Worm (Caenorhabditis elegans): ENCODE results near the gene F22F4.4.

F22F4.4 gene

ce11 chrX:5994004-5994403 lies 7.3 kb downstream of the F22F4.4 start:
- no peak for TF ChIP-seq F13H6.1 (tag; optimal IDR thresholded peaks at IDR 0.05)
- no peak for TF ChIP-seq ztf-11 (tag; optimal IDR thresholded peaks at IDR 0.05)
- no peak for TF ChIP-seq zag-1 (tag; optimal IDR thresholded peaks at IDR 0.05)
- TF ChIP-seq fos-1 (tag; optimal IDR thresholded peaks at IDR 0.05) = no peak
- no peak for TF ChIP-seq nhr-129 (tag; optimal IDR thresholded peaks at IDR 0.05)
- TF ChIP-seq ceh-82 (tag; optimal IDR thresholded peaks at IDR 0.05) = no peak
- TF ChIP-seq skn-1 (tag; optimal IDR thresholded peaks at IDR 0.05) = no peak
- TF ChIP-seq nhr-237 (tag; optimal IDR thresholded peaks at IDR 0.05) = no peak
- TF ChIP-seq mdl-1 (tag; optimal IDR thresholded peaks at IDR 0.05) = no peak

ce11 chrX:5992770-5993169 lies 8.6 kb downstream of the F22F4.4 start, which contains the start of gene F22F4.5:
F22F4.5 (minus strand) TSS chrX:5992870.
- no peak for TF ChIP-seq nhr-12 (tag; optimal IDR thresholded peaks at IDR 0.05)

- no peak for TF ChIP-seq nhr-77 (tag; optimal IDR thresholded peaks at IDR 0.05)
- no peak for TF ChIP-seq ztf-1 (GFP tag; conservative IDR thresholded peaks at IDR 0.05)
- no peak for TF ChIP-seq ceh-16 (tag; optimal IDR thresholded peaks at IDR 0.05)
- no peak for TF ChIP-seq nhr-6 (tag; optimal IDR thresholded peaks at IDR 0.05)
- TF ChIP-seq skn-1 (tag; optimal IDR thresholded peaks at IDR 0.05) = no peak
Observed at ce11 chrX:5987910-5988309, 13.4 kb downstream of the F22F4.4 start.

- TF ChIP-seq fos-1 (tag; optimal IDR thresholded peaks at IDR 0.05) (peak; percentile 24), lin-39 (tag; optimal IDR thresholded peaks at IDR 0.05) (no peak), dmd-4 (tag; optimal IDR thresholded peaks at IDR 0.05) (no peak)
Observed at ce11 chrX:5985720-5986119, 15.6 kb downstream of the F22F4.4 start.

DNA sequence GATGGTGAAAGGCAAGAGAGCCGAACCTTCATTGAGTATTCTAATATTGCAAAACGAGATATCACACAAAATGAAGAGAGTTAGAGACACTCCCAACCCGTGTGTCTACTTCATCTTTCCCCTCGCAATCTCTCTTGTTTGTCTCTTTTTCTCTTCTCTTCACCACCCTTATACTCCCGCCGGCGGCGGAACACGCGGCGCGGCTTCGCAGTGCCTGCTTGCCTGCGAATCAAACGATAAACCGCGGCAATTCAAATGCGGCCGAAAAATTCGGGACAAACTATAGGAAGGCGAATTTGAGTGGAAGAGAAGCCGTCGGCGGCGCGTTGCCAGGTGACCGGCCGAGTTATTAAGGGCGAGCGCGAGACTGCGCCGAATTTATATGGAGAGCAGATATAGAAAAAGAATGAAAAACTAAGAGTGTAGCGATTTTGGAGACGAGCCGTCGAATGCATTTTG lies 16.7 kb downstream of the F22F4.4 start, which contains the start of gene klp-13:
Gene klp-13, plus strand, starts transcription at position 409 of the 459 bp plus-strand sequence.
- TF ChIP-seq mab-5 (tag; optimal IDR thresholded peaks at IDR 0.05) (peak; percentile 38), elt-3 (tag; optimal IDR thresholded peaks at IDR 0.05) (no peak), R02D3.7 (tag; optimal IDR thresholded peaks at IDR 0.05) (no peak), skn-1 (tag; optimal IDR thresholded peaks at IDR 0.05) (no peak), sma-3 (GFP tag; optimal IDR thresholded peaks at IDR 0.05) (peak; percentile 64), dmd-4 (tag; optimal IDR thresholded peaks at IDR 0.05) (no peak), lin-39 (tag; optimal IDR thresholded peaks at IDR 0.05) (no peak), ztf-11 (tag; optimal IDR thresholded peaks at IDR 0.05) (no peak), nhr-6 (tag; optimal IDR thresholded peaks at IDR 0.05) (peak; percentile 54), lin-13 (GFP tag; optimal IDR thresholded peaks at IDR 0.05) (peak; percentile 95), unc-55 (GFP tag; optimal IDR thresholded peaks at IDR 0.05) (peak; percentile 96), mbf-1 (tag; optimal IDR thresholded peaks at IDR 0.05) (no peak), lin-11 (tag; optimal IDR thresholded peaks at IDR 0.05) (peak; percentile 89), nhr-237 (tag; optimal IDR thresholded peaks at IDR 0.05) (no peak), ZK546.5 (tag; optimal IDR thresholded peaks at IDR 0.05) (peak; percentile 89), egl-27 (tag; optimal IDR thresholded peaks at IDR 0.05) (peak; percentile 76), ceh-82 (tag; optimal IDR thresholded peaks at IDR 0.05) (no peak), peb-1 (tag; optimal IDR thresholded peaks at IDR 0.05) (no peak), F13H6.1 (tag; optimal IDR thresholded peaks at IDR 0.05) (peak; percentile 89), zag-1 (tag; optimal IDR thresholded peaks at IDR 0.05) (peak; percentile 75), C34F6.9 (tag; optimal IDR thresholded peaks at IDR 0.05) (peak; percentile 91), elt-1 (tag; optimal IDR thresholded peaks at IDR 0.05) (no peak), nhr-129 (tag; optimal IDR thresholded peaks at IDR 0.05) (peak; percentile 92), fos-1 (tag; optimal IDR thresholded peaks at IDR 0.05) (peak; percentile 80), aly-2 (tag; optimal IDR thresholded peaks at IDR 0.05) (no peak), gmeb-1 (tag; optimal IDR thresholded peaks at IDR 0.05) (peak; percentile 88), sma-9 (GFP tag; optimal IDR thresholded peaks at IDR 0.05) (peak; percentile 90), sma-9 (tag; optimal IDR thresholded peaks at IDR 0.05) (no peak), nhr-23 (tag; optimal IDR thresholded peaks at IDR 0.05) (no peak), nhr-10 (tag; optimal IDR thresholded peaks at IDR 0.05) (no peak), nhr-21 (tag; optimal IDR thresholded peaks at IDR 0.05) (peak; percentile 74), ceh-16 (tag; optimal IDR thresholded peaks at IDR 0.05) (no peak), nhr-12 (tag; optimal IDR thresholded peaks at IDR 0.05) (no peak), nhr-11 (tag; optimal IDR thresholded peaks at IDR 0.05) (no peak), unc-39 (tag; optimal IDR thresholded peaks at IDR 0.05) (no peak), alr-1 (tag; optimal IDR thresholded peaks at IDR 0.05) (no peak), sem-4 (tag; optimal IDR thresholded peaks at IDR 0.05) (peak; percentile 77), Y55F3AM.14 (GFP tag; optimal IDR thresholded peaks at IDR 0.05) (peak; percentile 66), crh-2 (tag; optimal IDR thresholded peaks at IDR 0.05) (peak; percentile 91), unc-62 (GFP tag; optimal IDR thresholded peaks at IDR 0.05) (no peak), snpc-4 (tag; optimal IDR thresholded peaks at IDR 0.05) (peak; percentile 49), blmp-1 (tag; optimal IDR thresholded peaks at IDR 0.05; ENCODE audit: insufficient read depth) (peak; percentile 30), ama-1 (optimal IDR thresholded peaks at IDR 0.05) (no peak)
